Worm (Caenorhabditis elegans): ENCODE results near the gene R12C12.7.

R12C12.7 gene

ce11 chrII:6077604-6078003 is 21.8 kb upstream of the R12C12.7 start, which contains the start of gene H12I13.6:
H12I13.6 (plus strand) TSS chrII:6077904.
- TF ChIP-seq lin-13 (GFP tag; optimal IDR thresholded peaks at IDR 0.05) (no peak), mdl-1 (tag; optimal IDR thresholded peaks at IDR 0.05) (no peak), ceh-88 (GFP tag; IDR thresholded peaks at IDR 0.05) (no peak), lin-14 (GFP tag; optimal IDR thresholded peaks at IDR 0.05) (no peak), sup-37 (GFP tag; optimal IDR thresholded peaks at IDR 0.05) (no peak), isw-1 (GFP tag; IDR thresholded peaks at IDR 0.05) (no peak), lin-35 (GFP tag; optimal IDR thresholded peaks at IDR 0.05) (no peak), elt-3 (tag; optimal IDR thresholded peaks at IDR 0.05) (no peak), pag-3 (tag; optimal IDR thresholded peaks at IDR 0.05; ENCODE audit: borderline replicate concordance, insufficient read depth) (no peak)

ce11 chrII:6067066-6067465 is 11.3 kb upstream of the R12C12.7 start, which contains the start of gene H12I13.1:
H12I13.1 (minus strand) TSS chrII:6067166.
- TF ChIP-seq unc-86 (tag; optimal IDR thresholded peaks at IDR 0.05) (no peak), lin-35 (GFP tag; optimal IDR thresholded peaks at IDR 0.05) (no peak), hlh-4 (tag; optimal IDR thresholded peaks at IDR 0.05) (no peak), hpl-2 (GFP tag; optimal IDR thresholded peaks at IDR 0.05) (no peak), ztf-11 (tag; optimal IDR thresholded peaks at IDR 0.05) (no peak), fkh-10 (GFP tag; optimal IDR thresholded peaks at IDR 0.05) (no peak), dpl-1 (GFP tag; optimal IDR thresholded peaks at IDR 0.05) (no peak), tlp-1 (tag; optimal IDR thresholded peaks at IDR 0.05) (no peak), nhr-77 (tag; optimal IDR thresholded peaks at IDR 0.05) (no peak), nhr-90 (tag; optimal IDR thresholded peaks at IDR 0.05; ENCODE audit: poor library complexity) (no peak), F16B12.6 (tag; optimal IDR thresholded peaks at IDR 0.05) (no peak), nhr-85 (tag) (no peak), nhr-237 (tag; optimal IDR thresholded peaks at IDR 0.05) (no peak), sox-4 (tag; optimal IDR thresholded peaks at IDR 0.05) (no peak), tbx-2 (tag; optimal IDR thresholded peaks at IDR 0.05) (no peak), xbp-1 (tag; optimal IDR thresholded peaks at IDR 0.05) (no peak), C16A3.4 (tag; optimal IDR thresholded peaks at IDR 0.05) (no peak), hlh-17 (GFP tag; optimal IDR thresholded peaks at IDR 0.05; ENCODE audit: borderline replicate concordance) (no peak)

- TF ChIP-seq lin-15B (tag; optimal IDR thresholded peaks at IDR 0.05): peak; percentile 63
- peak in 1 of 2 experiments; percentile 98 for TF ChIP-seq ztf-11 (tag; optimal IDR thresholded peaks at IDR 0.05)
- TF ChIP-seq dpl-1 (GFP tag; optimal IDR thresholded peaks at IDR 0.05): peak; percentile 95 to 98 (median 97)
- peak; percentile 93 for TF ChIP-seq nhr-19 (GFP tag; conservative IDR thresholded peaks at IDR 0.05)
- peak; percentile 79 for TF ChIP-seq unc-86 (tag; optimal IDR thresholded peaks at IDR 0.05)
- peak; percentile 84 for TF ChIP-seq ceh-8 (GFP tag; optimal IDR thresholded peaks at IDR 0.05)
- peak; percentile 53 for TF ChIP-seq hlh-17 (GFP tag; optimal IDR thresholded peaks at IDR 0.05; ENCODE audit: borderline replicate concordance)
- peak; percentile 95 for TF ChIP-seq Y116A8C.19 (tag; optimal IDR thresholded peaks at IDR 0.05; ENCODE audit: borderline replicate concordance)
- TF ChIP-seq zag-1 (tag; optimal IDR thresholded peaks at IDR 0.05): no peak
- TF ChIP-seq irx-1 (tag; optimal IDR thresholded peaks at IDR 0.05): peak; percentile 96
- TF ChIP-seq dsc-1 (tag; optimal IDR thresholded peaks at IDR 0.05): peak; percentile 97
- TF ChIP-seq fkh-4 (tag; optimal IDR thresholded peaks at IDR 0.05; ENCODE audit: borderline replicate concordance): peak; percentile 97
- TF ChIP-seq xbp-1 (tag; optimal IDR thresholded peaks at IDR 0.05): peak; percentile 91
- TF ChIP-seq ama-1 (optimal IDR thresholded peaks at IDR 0.05): no peak
- peak; percentile 93 for TF ChIP-seq snu-23 (GFP tag; optimal IDR thresholded peaks at IDR 0.05)
- TF ChIP-seq pqm-1 (tag; optimal IDR thresholded peaks at IDR 0.05): no peak
- peak in 1 of 2 experiments; percentile 62 for TF ChIP-seq mdl-1 (tag; optimal IDR thresholded peaks at IDR 0.05)
- TF ChIP-seq efl-1 (optimal IDR thresholded peaks at IDR 0.05): peak; percentile 98 to 99
- peak; percentile 97 to 100 for TF ChIP-seq efl-1 (GFP tag; optimal IDR thresholded peaks at IDR 0.05 in 1 of 2)
- TF ChIP-seq egl-13 (tag; optimal IDR thresholded peaks at IDR 0.05): peak; percentile 97
- no peak for TF ChIP-seq nhr-12 (tag; optimal IDR thresholded peaks at IDR 0.05)
- peak; percentile 68 for TF ChIP-seq lin-13 (GFP tag; optimal IDR thresholded peaks at IDR 0.05)
- TF ChIP-seq efl-3 (GFP tag; optimal IDR thresholded peaks at IDR 0.05): peak; percentile 73
- peak; percentile 58 for TF ChIP-seq jun-1 (tag; optimal IDR thresholded peaks at IDR 0.05)
- TF ChIP-seq sup-37 (GFP tag; optimal IDR thresholded peaks at IDR 0.05): no peak
- peak; percentile 57 for TF ChIP-seq zip-4 (GFP tag; optimal IDR thresholded peaks at IDR 0.05)
- TF ChIP-seq nhr-90 (tag; optimal IDR thresholded peaks at IDR 0.05; ENCODE audit: poor library complexity): peak; percentile 97
- TF ChIP-seq elt-2 (tag; optimal IDR thresholded peaks at IDR 0.05): peak; percentile 82
- peak; percentile 1 for TF ChIP-seq fos-1 (tag; optimal IDR thresholded peaks at IDR 0.05)
- peak; percentile 94 for TF ChIP-seq C04F5.9 (tag; optimal IDR thresholded peaks at IDR 0.05)
- peak; percentile 82 for TF ChIP-seq ceh-88 (GFP tag; IDR thresholded peaks at IDR 0.05)
- TF ChIP-seq grh-1 (GFP tag; IDR thresholded peaks at IDR 0.05): peak; percentile 81
Measured at ce11 chrII:6061495-6061894, 5.7 kb upstream of the R12C12.7 start.
